Worm (Caenorhabditis elegans): ENCODE measurements around the gene E02C12.6.

Gene E02C12.6

ce11 chrV:9338452-9338851 lies 32.4 kb downstream of the E02C12.6 start:
- TF ChIP-seq him-1 (tag; optimal IDR thresholded peaks at IDR 0.05) (no peak), dao-5 (tag; optimal IDR thresholded peaks at IDR 0.05) (no peak), W03F9.2 (tag; optimal IDR thresholded peaks at IDR 0.05) (no peak)

ce11 chrV:9336462-9336861 lies 34.4 kb downstream of the E02C12.6 start, which contains the start of gene coq-6:
Gene coq-6 (plus strand): TSS chrV:9336762.
- TF ChIP-seq dao-5 (tag; optimal IDR thresholded peaks at IDR 0.05): no peak
- no peak for TF ChIP-seq W03F9.2 (tag; optimal IDR thresholded peaks at IDR 0.05)
- no peak for TF ChIP-seq him-1 (tag; optimal IDR thresholded peaks at IDR 0.05)

DNA sequence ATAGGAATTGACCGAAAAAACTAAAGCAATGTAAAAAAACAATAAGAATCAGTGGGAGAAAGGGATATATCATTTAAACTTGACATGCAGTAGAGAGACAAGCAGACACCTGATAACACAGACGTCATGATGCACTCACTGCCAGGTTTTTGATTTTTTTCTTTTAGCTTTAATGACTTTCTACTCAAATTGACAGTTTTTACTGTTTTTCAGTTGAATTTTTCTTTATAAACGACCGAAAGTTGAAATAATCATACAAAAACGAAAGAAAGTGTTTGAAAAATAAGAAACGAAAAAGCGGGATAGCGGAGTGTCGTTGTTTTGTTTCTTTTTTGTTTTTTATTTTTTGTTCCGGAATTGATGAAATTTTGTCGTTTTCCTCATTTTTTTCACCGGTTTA lies 36.7 kb downstream of the E02C12.6 start, which contains the start of gene ucp-4:
ucp-4 (plus strand) TSS at position 83 of the 400 bp plus-strand sequence.
- TF ChIP-seq W03F9.2 (tag; optimal IDR thresholded peaks at IDR 0.05) (peak; percentile 29), him-1 (tag; optimal IDR thresholded peaks at IDR 0.05) (no peak)

- TF ChIP-seq dao-5 (tag; optimal IDR thresholded peaks at IDR 0.05): no peak
Observed at ce11 chrV:9333316-9334048, 37.4 kb downstream of the E02C12.6 start, which contains the start of gene acl-14. Gene acl-14 (minus strand): TSS chrV:9333631.

- no peak for TF ChIP-seq him-1 (tag; optimal IDR thresholded peaks at IDR 0.05)
- no peak for TF ChIP-seq dao-5 (tag; optimal IDR thresholded peaks at IDR 0.05)
- TF ChIP-seq W03F9.2 (tag; optimal IDR thresholded peaks at IDR 0.05): no peak
Observed at ce11 chrV:9332611-9333315, 38.1 kb downstream of the E02C12.6 start.

ce11 chrV:9329245-9329979 lies 41.5 kb downstream of the E02C12.6 start:
- TF ChIP-seq dao-5 (tag; optimal IDR thresholded peaks at IDR 0.05) (no peak), W03F9.2 (tag; optimal IDR thresholded peaks at IDR 0.05) (no peak), him-1 (tag; optimal IDR thresholded peaks at IDR 0.05) (no peak)

ce11 chrV:9328670-9329069 lies 42.2 kb downstream of the E02C12.6 start, which contains the start of gene K07B1.4:
Gene K07B1.4 (plus strand): TSS chrV:9328970.
- TF ChIP-seq him-1 (tag; optimal IDR thresholded peaks at IDR 0.05): no peak
- no peak for TF ChIP-seq W03F9.2 (tag; optimal IDR thresholded peaks at IDR 0.05)
- no peak for TF ChIP-seq dao-5 (tag; optimal IDR thresholded peaks at IDR 0.05)

DNA sequence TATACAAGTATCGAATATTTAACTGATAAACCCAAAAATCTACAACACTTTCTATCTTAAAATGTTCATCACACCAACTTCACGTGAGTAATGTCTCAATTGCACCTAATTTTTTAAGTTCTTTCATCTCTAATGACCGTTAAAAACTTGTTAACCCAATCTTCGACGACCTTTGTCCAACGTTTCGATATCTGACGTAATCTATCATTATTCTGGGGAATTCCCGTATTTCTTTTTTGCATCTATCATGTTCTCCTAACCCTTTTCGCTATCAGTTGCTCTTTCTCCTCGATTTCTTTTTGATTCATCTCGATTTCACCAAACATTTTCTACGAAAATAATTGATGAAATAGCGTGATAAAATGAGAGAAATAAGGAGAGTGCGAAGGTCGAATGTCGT lies 43.2 kb downstream of the E02C12.6 start:
- TF ChIP-seq dao-5 (tag; optimal IDR thresholded peaks at IDR 0.05) (no peak), W03F9.2 (tag; optimal IDR thresholded peaks at IDR 0.05) (no peak), him-1 (tag; optimal IDR thresholded peaks at IDR 0.05) (no peak)

DNA sequence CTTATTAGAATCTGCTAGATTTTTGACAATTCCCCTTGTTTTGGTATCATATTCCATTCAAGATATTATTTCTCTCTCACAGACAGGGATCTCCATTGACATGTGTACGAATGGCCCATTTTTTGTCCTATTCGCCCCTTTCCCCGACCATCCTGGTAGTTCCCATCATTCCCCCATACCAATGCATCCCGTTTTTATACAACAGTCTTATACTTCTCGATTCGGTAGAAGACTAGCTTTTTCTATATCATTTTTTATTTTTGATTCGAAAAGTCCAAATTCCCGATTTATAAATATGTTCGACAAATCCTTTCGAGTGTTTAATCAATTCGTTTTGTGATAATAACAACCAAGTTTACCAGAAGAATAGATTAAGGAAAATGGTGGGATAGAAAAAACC lies 44.0 kb downstream of the E02C12.6 start:
- TF ChIP-seq him-1 (tag; optimal IDR thresholded peaks at IDR 0.05): no peak
- no peak for TF ChIP-seq W03F9.2 (tag; optimal IDR thresholded peaks at IDR 0.05)
- peak; percentile 20 for TF ChIP-seq dao-5 (tag; optimal IDR thresholded peaks at IDR 0.05)

DNA sequence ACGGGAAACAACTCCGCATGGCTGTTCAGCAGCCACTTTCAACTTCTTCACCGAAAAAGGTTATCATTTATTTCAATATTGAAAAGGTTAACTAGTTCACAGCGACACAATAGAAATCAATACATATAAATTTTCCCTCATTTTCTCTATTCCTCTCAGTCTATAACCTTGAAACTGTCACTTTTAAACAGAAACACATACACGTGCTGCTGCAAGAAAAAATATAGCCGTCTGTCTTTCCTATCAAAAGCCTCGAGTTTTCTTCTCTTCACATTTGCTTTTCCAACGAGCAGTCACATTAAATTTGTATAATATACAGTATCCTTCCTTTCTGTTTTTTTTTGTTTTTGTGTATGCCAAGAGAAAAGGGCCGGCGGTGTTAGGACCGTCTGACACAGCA lies 46.7 kb downstream of the E02C12.6 start:
- TF ChIP-seq dao-5 (tag; optimal IDR thresholded peaks at IDR 0.05): no peak
- no peak for TF ChIP-seq W03F9.2 (tag; optimal IDR thresholded peaks at IDR 0.05)
- no peak for TF ChIP-seq him-1 (tag; optimal IDR thresholded peaks at IDR 0.05)

ce11 chrV:9322886-9323285 lies 48.0 kb downstream of the E02C12.6 start, which contains the start of gene tag-153:
Gene tag-153 (plus strand): TSS chrV:9323085.
- no peak for TF ChIP-seq him-1 (tag; optimal IDR thresholded peaks at IDR 0.05)
- no peak for TF ChIP-seq dao-5 (tag; optimal IDR thresholded peaks at IDR 0.05)
- no peak for TF ChIP-seq W03F9.2 (tag; optimal IDR thresholded peaks at IDR 0.05)

DNA sequence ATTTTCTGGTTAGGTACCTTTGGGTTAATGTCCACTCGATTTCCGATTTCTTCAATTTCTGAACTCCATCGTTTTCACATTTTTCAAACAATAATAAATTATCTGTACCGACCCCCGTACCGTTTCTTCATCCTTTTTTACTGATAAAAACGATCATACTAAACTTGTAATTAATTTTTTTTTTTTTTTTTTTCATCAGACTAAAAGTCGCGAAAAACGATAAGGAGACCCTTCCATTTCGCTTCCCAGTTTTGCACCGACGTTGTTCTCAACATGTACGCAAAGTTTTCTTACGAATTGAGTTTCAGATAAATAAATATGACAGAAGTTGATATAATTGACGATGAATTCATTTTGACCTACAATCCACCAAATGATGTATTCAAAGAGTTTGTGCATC lies 49.7 kb downstream of the E02C12.6 start, which contains the start of gene F44A2.7:
F44A2.7 (plus strand) TSS at position 301 of the 400 bp plus-strand sequence.
- TF ChIP-seq W03F9.2 (tag; optimal IDR thresholded peaks at IDR 0.05) (no peak), dao-5 (tag; optimal IDR thresholded peaks at IDR 0.05) (no peak), him-1 (tag; optimal IDR thresholded peaks at IDR 0.05) (no peak)
